Worm (Caenorhabditis elegans): ENCODE data around the gene dat-1.
A peak's percentile ranks its signal among the peaks of the same experiment; 100 is the strongest.

Gene dat-1

DNA sequence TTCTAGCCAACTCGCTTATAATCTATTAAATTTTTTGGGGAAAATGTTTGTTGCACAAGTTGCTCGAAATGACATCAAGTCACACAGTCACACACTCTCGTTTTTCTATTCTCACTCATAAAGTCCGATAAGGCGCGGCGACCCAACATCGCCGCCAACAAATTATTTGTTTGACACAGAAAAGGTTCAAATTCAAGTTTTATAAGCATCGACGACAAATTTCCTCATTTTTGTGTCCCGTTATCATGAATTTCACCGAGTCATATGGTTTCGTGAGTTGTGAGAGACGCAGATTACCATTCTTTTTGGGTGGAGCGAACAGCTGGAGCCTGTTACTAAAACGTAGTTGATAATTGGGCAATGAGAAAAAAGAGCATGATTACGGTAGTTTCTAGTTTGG, 47.0 kb downstream of the dat-1 start (continued):
- no peak for TF ChIP-seq mes-2 (tag; optimal IDR thresholded peaks at IDR 0.05; ENCODE audit: poor library complexity, severe bottlenecking)
- TF ChIP-seq hlh-11 (tag; optimal IDR thresholded peaks at IDR 0.05) = peak; percentile 94
- peak; percentile 94 for TF ChIP-seq pqm-1 (tag; optimal IDR thresholded peaks at IDR 0.05)
- TF ChIP-seq rbr-2 (tag; optimal IDR thresholded peaks at IDR 0.05) = no peak
- TF ChIP-seq mdl-1 (tag; optimal IDR thresholded peaks at IDR 0.05) = peak in 1 of 2 experiments; percentile 7
- TF ChIP-seq ctbp-1 (GFP tag; IDR thresholded peaks at IDR 0.05) = no peak
- TF ChIP-seq jun-1 (tag; optimal IDR thresholded peaks at IDR 0.05) = no peak
- no peak for TF ChIP-seq nhr-10 (tag; optimal IDR thresholded peaks at IDR 0.05)
